Worm (Caenorhabditis elegans) whole organism, mixed stage, embryonic: ENCODE data around the gene tag-266.
"Not testable (repeated sequence)": the region's sequence is repeated elsewhere in the genome, so short reads cannot be mapped to it uniquely, and the experiment has no call there.

Source experiments
- M03D4.4 ChIP-seq: sonication (generic microtip); optimal IDR thresholded peaks from 2 replicates; lab custom pipeline; 2017; ENCODE audit warnings: mild to moderate bottlenecking, missing genetic modification characterization, missing compliant biosample characterization
- bed-3 ChIP-seq: fragments of 200-800 bp; sonication (Bioruptor generic); optimal IDR thresholded peaks from 3 replicates; lab custom pipeline; 2018; ENCODE audit warnings: mild to moderate bottlenecking, missing genetic modification characterization, moderate library complexity, missing compliant biosample characterization
- ceh-39 ChIP-seq: fragments of 150-350 bp; optimal IDR thresholded peaks from 2 replicates; lab custom pipeline; 2014; ENCODE audit warnings: missing biosample characterization, missing genetic modification characterization
- ceh-43 ChIP-seq: fragments of 200-800 bp; sonication (Bioruptor generic); optimal IDR thresholded peaks from 2 replicates; lab custom pipeline; 2018; ENCODE audit warnings: mild to moderate bottlenecking, missing genetic modification characterization, moderate library complexity, missing compliant biosample characterization
- ceh-83 ChIP-seq: fragments of 200-800 bp; sonication (Bioruptor generic); optimal IDR thresholded peaks from 2 replicates; lab custom pipeline; 2018; ENCODE audit warnings: mild to moderate bottlenecking, missing genetic modification characterization, missing compliant biosample characterization
- ces-1 ChIP-seq: fragments of 150-350 bp; optimal IDR thresholded peaks from 2 replicates; lab custom pipeline; 2014; ENCODE audit warnings: missing biosample characterization, missing genetic modification reagents, missing genetic modification characterization
- cnd-1 ChIP-seq: fragments of 200-800 bp; sonication (Bioruptor generic); optimal IDR thresholded peaks from 2 replicates; lab custom pipeline; 2018; ENCODE audit warnings: mild to moderate bottlenecking, missing genetic modification characterization, missing compliant biosample characterization
- drap-1 ChIP-seq: fragments of 200-800 bp; sonication (Bioruptor generic); optimal IDR thresholded peaks from 3 replicates; lab custom pipeline; 2018; ENCODE audit warnings: mild to moderate bottlenecking, missing genetic modification characterization, missing compliant biosample characterization
- elt-1 ChIP-seq: sonication (generic microtip); optimal IDR thresholded peaks from 2 replicates; lab custom pipeline; 2017; ENCODE audit warnings: missing genetic modification characterization, mild to moderate bottlenecking, missing compliant biosample characterization, antibody characterized with exemption, moderate library complexity, borderline replicate concordance; ENCODE audit not compliant: insufficient read depth
- flh-1 ChIP-seq: fragments of 200-800 bp; sonication (Bioruptor generic); optimal IDR thresholded peaks from 2 replicates; lab custom pipeline; 2018; ENCODE audit warnings: mild to moderate bottlenecking, missing genetic modification characterization, moderate library complexity, missing compliant biosample characterization
- ham-2 ChIP-seq: fragments of 200-800 bp; sonication (Bioruptor generic); optimal IDR thresholded peaks from 2 replicates; lab custom pipeline; 2018; ENCODE audit warnings: mild to moderate bottlenecking, missing genetic modification characterization, missing compliant biosample characterization
- hlh-1 ChIP-seq: fragments of 150-350 bp; optimal IDR thresholded peaks from 2 replicates; lab custom pipeline; 2014; ENCODE audit warnings: missing biosample characterization, missing genetic modification reagents, missing genetic modification characterization
- lin-13 ChIP-seq: fragments of 150-350 bp; optimal IDR thresholded peaks from 2 replicates; lab custom pipeline; 2014; ENCODE audit warnings: missing biosample characterization, missing genetic modification characterization
- lsy-2 ChIP-seq: fragments of 150-350 bp; optimal IDR thresholded peaks from 2 replicates; lab custom pipeline; 2014; ENCODE audit warnings: missing biosample characterization, missing genetic modification characterization
- mab-5 ChIP-seq: fragments of 150-350 bp; optimal IDR thresholded peaks from 2 replicates; lab custom pipeline; 2014; ENCODE audit warnings: missing biosample characterization, missing genetic modification characterization
- mep-1 ChIP-seq: fragments of 150-350 bp; optimal IDR thresholded peaks from 2 replicates; lab custom pipeline; 2017; ENCODE audit warnings: missing biosample characterization, missing genetic modification reagents, missing genetic modification characterization, inconsistent platforms
- mls-2 ChIP-seq: sonication (generic microtip); optimal IDR thresholded peaks from 2 replicates; lab custom pipeline; 2016; ENCODE audit warnings: mild to moderate bottlenecking, missing genetic modification characterization, moderate library complexity, missing compliant biosample characterization
- nhr-12 ChIP-seq: fragments of 150-350 bp; optimal IDR thresholded peaks from 2 replicates; lab custom pipeline; 2014; ENCODE audit warnings: missing biosample characterization, missing genetic modification characterization
- nhr-237 ChIP-seq: fragments of 150-350 bp; optimal IDR thresholded peaks from 2 replicates; lab custom pipeline; 2014; ENCODE audit warnings: missing biosample characterization, missing genetic modification characterization
- nhr-28 ChIP-seq: fragments of 150-350 bp; optimal IDR thresholded peaks from 2 replicates; lab custom pipeline; 2014; ENCODE audit warnings: missing biosample characterization, missing genetic modification characterization
- nhr-76 ChIP-seq: sonication (generic microtip); optimal IDR thresholded peaks from 2 replicates; lab custom pipeline; 2017; ENCODE audit warnings: missing biosample characterization, missing genetic modification characterization
- pha-4 ChIP-seq: fragments of 150-350 bp; optimal IDR thresholded peaks from 2 replicates; lab custom pipeline; 2018; ENCODE audit warnings: missing biosample characterization, missing genetic modification reagents, missing genetic modification characterization
- sem-2 ChIP-seq: fragments of 200-800 bp; sonication (Bioruptor generic); optimal IDR thresholded peaks from 2 replicates; lab custom pipeline; 2018; ENCODE audit warnings: mild to moderate bottlenecking, missing genetic modification characterization, missing compliant biosample characterization
- snpc-4 ChIP-seq: fragments of 150-350 bp; optimal IDR thresholded peaks from 2 replicates; lab custom pipeline; 2014; ENCODE audit warnings: missing biosample characterization, missing genetic modification characterization
- sptf-1 ChIP-seq: sonication (generic microtip); optimal IDR thresholded peaks from 2 replicates; lab custom pipeline; 2017; ENCODE audit warnings: mild to moderate bottlenecking, missing genetic modification characterization, moderate library complexity, missing compliant biosample characterization
- tbx-8 ChIP-seq: fragments of 200-800 bp; sonication (Bioruptor generic); optimal IDR thresholded peaks from 2 replicates; lab custom pipeline; 2018; ENCODE audit warnings: mild to moderate bottlenecking, missing genetic modification characterization, moderate library complexity, missing compliant biosample characterization
- unc-120 ChIP-seq: sonication (generic microtip); optimal IDR thresholded peaks from 2 replicates; lab custom pipeline; 2017; ENCODE audit warnings: missing genetic modification characterization, missing compliant biosample characterization; ENCODE audit not compliant: poor library complexity, severe bottlenecking
- unc-39 ChIP-seq: fragments of 150-350 bp; optimal IDR thresholded peaks from 2 replicates; lab custom pipeline; 2014; ENCODE audit warnings: missing biosample characterization, missing genetic modification characterization
- unc-62 ChIP-seq: fragments of 150-350 bp; optimal IDR thresholded peaks from 2 replicates; lab custom pipeline; 2014; ENCODE audit warnings: missing biosample characterization, missing genetic modification reagents, missing genetic modification characterization
- zip-8 ChIP-seq: fragments of 150-350 bp; optimal IDR thresholded peaks from 2 replicates; lab custom pipeline; 2014; ENCODE audit warnings: missing biosample characterization, missing genetic modification characterization
- ztf-11 ChIP-seq: fragments of 150-350 bp; optimal IDR thresholded peaks from 2 replicates; lab custom pipeline; 2014; ENCODE audit warnings: missing biosample characterization, missing genetic modification characterization

Gene tag-266

ce11 chrIII:640198-640803 is at the start of gene tag-266, which contains the start of gene tag-267:
tag-266 (minus strand) TSS chrIII:640226.
tag-267 (plus strand) TSS chrIII:640790.
- TF ChIP-seq unc-120 (tag; lab: Kevin White, UChicago): peak; percentile 15
- TF ChIP-seq tbx-8: peak; percentile 65
- TF ChIP-seq nhr-28 (tag; lab: Kevin White, UChicago): no peak
- TF ChIP-seq nhr-12: no peak
- no peak for TF ChIP-seq ztf-11 (tag; lab: Kevin White, UChicago)
- TF ChIP-seq ceh-43 (GFP tag; lab: Kevin White, UChicago): no peak
- peak; percentile 63 for TF ChIP-seq ces-1
- peak; percentile 89 for TF ChIP-seq sptf-1
- no peak for TF ChIP-seq nhr-76
- peak; percentile 41 for TF ChIP-seq lin-13 (tag; lab: Kevin White, UChicago)
- peak; percentile 4 for TF ChIP-seq ceh-39
- no peak for TF ChIP-seq flh-1 (GFP tag; lab: Kevin White, UChicago)
- peak; percentile 64 for TF ChIP-seq M03D4.4 (tag; lab: Kevin White, UChicago)
- peak; percentile 61 for TF ChIP-seq drap-1
- peak; percentile 5 for TF ChIP-seq ceh-83 (GFP tag; lab: Kevin White, UChicago)
- peak; percentile 65 for TF ChIP-seq cnd-1 (tag; lab: Kevin White, UChicago)
- peak; percentile 35 for TF ChIP-seq mls-2 (tag; lab: Kevin White, UChicago)
- TF ChIP-seq bed-3 (GFP tag; lab: Kevin White, UChicago): peak; percentile 64
- TF ChIP-seq lsy-2 (tag; lab: Kevin White, UChicago): peak; percentile 70
- no peak for TF ChIP-seq hlh-1 (tag; lab: Kevin White, UChicago)
- no peak for TF ChIP-seq unc-39
- peak; percentile 79 for TF ChIP-seq nhr-237 (tag; lab: Kevin White, UChicago)
- TF ChIP-seq mep-1 (tag; lab: Kevin White, UChicago): peak; percentile 63
- TF ChIP-seq sem-2 (GFP tag; lab: Kevin White, UChicago): peak; percentile 28
- TF ChIP-seq mab-5 (tag; lab: Kevin White, UChicago): no peak

DNA sequence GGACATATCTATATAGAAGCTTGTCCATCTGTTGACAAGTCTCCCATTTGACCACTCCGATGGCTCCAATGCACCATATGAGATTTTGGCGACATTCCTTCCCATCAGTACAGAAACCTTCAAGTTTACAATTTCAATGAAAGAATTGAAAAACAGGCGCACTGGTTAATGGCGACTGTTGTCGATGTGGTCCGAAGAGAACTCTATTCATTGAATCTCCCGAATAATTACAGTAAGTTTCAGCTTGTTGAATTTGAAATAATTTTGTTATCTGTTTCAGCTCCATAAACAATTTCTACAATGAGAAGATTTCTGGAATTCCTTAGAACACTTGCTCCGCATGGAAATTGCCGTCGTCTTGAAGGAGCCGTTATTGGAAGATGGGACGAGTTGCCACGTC is 48.8 kb upstream of the tag-266 start, which contains the start of gene elf-1:
elf-1 (plus strand) TSS at position 301 of the 400 bp plus-strand sequence.
- TF ChIP-seq mls-2 (tag; lab: Kevin White, UChicago); snpc-4; ceh-43 (GFP tag; lab: Kevin White, UChicago): not testable (repeated sequence)

- TF ChIP-seq ces-1 (no peak), ham-2 (GFP tag; lab: Kevin White, UChicago) (no peak), elt-1 (tag; lab: Kevin White, UChicago) (no peak), unc-62 (GFP tag; lab: Kevin White, UChicago) (no peak), mab-5 (tag; lab: Kevin White, UChicago) (no peak)
- TF ChIP-seq, all 35 proteins: peak for 0
These were observed 48.1 kb upstream of the tag-266 start for ce11 chrIII:688083-688482.

DNA sequence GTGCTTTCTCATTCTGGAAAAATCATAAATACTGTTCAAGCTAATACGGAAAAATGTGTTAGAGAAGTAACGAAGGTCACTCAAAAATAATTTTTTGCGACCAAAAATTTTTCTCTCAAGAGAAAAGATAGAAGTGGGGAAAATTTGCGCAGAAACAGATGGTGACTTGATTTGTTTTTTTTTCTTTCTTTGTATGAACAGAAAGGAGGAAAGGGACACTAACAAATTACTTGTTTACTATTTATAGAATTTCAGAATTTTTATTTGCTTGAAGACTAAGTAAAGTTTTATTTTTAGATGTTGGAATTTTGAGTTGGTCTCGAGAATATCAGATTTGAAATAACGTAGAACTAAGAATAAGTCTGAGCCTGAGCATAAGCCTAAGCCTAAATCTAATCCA is 43.3 kb upstream of the tag-266 start, which contains the start of gene W02B3.4:
W02B3.4 (minus strand) TSS at position 101 of the 400 bp plus-strand sequence.
- TF ChIP-seq tbx-8 (no peak), zip-8 (no peak), nhr-237 (tag; lab: Kevin White, UChicago) (no peak), pha-4 (no peak), flh-1 (GFP tag; lab: Kevin White, UChicago) (no peak), snpc-4 (no peak), ztf-11 (tag; lab: Kevin White, UChicago) (no peak), mls-2 (tag; lab: Kevin White, UChicago) (no peak), ceh-39 (no peak), mab-5 (tag; lab: Kevin White, UChicago) (no peak)

DNA sequence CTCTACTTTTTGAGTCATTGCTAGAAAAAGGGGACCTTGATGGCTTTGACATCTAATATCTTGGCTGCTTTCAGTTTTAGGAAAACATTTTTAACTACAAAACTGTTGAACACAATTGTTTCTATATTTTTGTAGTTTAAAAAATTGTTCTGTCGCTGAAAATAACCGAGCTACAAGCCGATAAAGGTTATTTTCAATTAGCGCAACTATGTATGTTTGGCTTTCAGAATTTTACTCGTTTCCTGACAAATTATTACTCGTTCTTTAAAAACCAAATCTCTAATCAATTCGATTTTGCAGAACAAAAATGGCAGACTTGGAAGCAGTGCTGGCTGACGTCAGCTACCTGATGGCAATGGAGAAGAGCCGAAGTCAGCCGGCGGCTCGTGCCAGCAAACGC is 35.8 kb upstream of the tag-266 start, which contains the start of gene grk-2:
grk-2 (plus strand) TSS at position 301 of the 400 bp plus-strand sequence.
- no peak for TF ChIP-seq lin-13 (tag; lab: Kevin White, UChicago)
- TF ChIP-seq, all 35 proteins: peak for 0
